Fruit fly (Drosophila melanogaster): ENCODE data around the gene Obp99d.

Gene Obp99d

DNA sequence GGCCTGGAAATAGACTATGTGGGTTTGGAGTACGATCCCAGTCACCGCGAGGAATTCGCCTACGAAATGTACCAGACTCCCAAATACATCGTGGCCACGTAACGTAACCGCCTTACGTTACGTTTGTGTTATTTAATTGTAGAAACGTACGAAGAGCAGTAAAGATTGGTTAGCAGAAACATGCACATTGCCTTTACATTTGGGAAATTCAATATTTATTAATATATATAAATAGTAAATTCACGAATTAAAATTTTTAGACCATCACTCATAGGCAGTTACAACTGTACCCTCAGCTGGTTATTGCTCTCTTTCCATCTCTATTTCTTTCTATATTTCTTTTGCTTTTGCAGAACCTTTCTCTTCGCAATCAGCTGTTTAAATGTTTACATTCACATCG lies 23.6 kb downstream of the Obp99d start, which contains the start of gene Gnpnat:
TSS of gene Gnpnat (plus strand) at position 385 of the 400 bp plus-strand sequence.
- TF ChIP-seq Dll (optimal IDR thresholded peaks at IDR 0.05) (no peak), psq (optimal IDR thresholded peaks at IDR 0.05) (no peak), CG8478 (optimal IDR thresholded peaks at IDR 0.05) (no peak), EcR (GFP tag; optimal IDR thresholded peaks at IDR 0.05) (no peak), pan (optimal IDR thresholded peaks at IDR 0.05) (no peak), usp (GFP tag; optimal IDR thresholded peaks at IDR 0.05) (no peak)

DNA sequence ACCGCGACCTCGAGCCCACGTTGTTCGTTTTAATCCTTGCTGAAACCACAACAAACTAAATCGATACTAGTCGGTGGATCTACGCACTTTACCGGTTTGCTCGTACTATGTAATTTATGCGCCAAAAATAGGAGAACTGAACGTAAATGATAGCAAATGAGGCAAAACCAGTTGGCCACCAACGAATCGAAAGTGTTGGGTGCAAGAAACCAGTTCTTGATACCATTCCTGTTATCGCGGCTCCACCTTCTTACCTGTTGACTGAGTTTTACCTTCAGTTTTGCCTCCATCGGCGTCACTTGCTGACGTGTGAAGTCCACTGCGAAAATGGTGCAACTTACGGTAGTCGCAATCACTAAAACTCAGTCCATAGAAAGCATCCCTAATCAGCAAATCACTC lies 25.8 kb downstream of the Obp99d start:
- TF ChIP-seq usp (GFP tag; optimal IDR thresholded peaks at IDR 0.05) (no peak), CG8478 (optimal IDR thresholded peaks at IDR 0.05) (no peak), psq (optimal IDR thresholded peaks at IDR 0.05) (no peak), pan (optimal IDR thresholded peaks at IDR 0.05) (no peak)

DNA sequence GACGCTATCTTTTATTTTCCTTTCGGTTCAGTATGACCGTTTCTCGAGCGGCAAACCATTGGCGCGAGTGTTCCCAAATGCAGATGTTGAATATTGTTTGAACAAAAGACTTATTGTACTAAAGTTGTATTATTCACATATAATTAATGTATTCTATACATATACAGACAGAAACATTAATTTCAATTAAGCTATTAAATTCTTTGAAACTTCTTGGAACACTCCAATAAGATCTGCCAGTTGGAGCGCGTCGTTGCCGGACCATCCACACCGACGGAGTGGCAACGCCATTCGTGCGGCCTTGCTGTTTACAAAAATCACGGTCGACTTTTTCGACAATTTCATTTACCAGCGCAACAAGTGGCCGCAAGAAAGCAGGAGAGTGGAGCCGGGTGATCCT lies 30.8 kb downstream of the Obp99d start, which contains the start of the genes Wdr24 and IntS11:
TSS of gene Wdr24 (minus strand) at position 37 of the 400 bp plus-strand sequence.
TSS of gene IntS11 (plus strand) at position 282 of the 400 bp plus-strand sequence.
- TF ChIP-seq EcR (GFP tag; optimal IDR thresholded peaks at IDR 0.05) (no peak), Dll (optimal IDR thresholded peaks at IDR 0.05) (no peak), psq (optimal IDR thresholded peaks at IDR 0.05) (no peak), pan (optimal IDR thresholded peaks at IDR 0.05) (no peak), usp (GFP tag; optimal IDR thresholded peaks at IDR 0.05) (no peak), CG8478 (optimal IDR thresholded peaks at IDR 0.05) (no peak)

DNA sequence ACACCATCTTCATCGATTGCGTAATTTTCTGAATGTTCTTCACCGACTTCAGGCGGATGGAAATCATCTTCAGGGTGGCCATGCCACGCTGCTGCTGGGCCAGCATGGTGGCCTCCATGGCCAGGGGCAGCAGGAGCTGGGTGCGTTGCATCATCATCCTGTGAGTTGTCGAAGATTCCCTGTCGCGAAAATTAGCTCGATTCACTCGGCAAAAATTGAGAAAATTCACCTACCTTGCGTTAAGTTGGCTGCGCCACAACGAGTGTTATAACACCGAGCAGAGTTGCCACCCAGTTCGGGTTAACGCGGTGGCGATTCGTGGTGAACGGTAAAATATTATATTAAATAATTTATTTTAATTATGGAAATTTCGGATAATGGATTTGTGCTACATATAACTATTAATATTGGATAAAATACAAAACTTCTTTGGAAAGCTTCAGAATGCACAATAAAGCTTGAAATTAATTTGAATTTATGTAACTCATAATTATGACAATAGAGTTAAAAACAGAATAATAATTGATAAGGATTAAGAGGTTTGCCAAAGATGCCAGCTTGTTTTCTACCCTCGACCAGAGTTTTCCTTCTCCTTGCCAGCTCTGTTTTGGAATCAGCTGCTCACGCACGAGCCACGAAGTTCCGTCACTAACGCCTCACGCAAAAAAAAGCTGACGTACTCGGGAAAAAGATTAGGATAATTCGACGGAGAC lies 34.4 kb downstream of the Obp99d start, which contains the start of the genes ATPsyngamma and yata:
TSS of gene ATPsyngamma (minus strand) at position 573 of the 713 bp plus-strand sequence.
TSS of gene yata (plus strand) at position 629 of the 713 bp plus-strand sequence.
- TF ChIP-seq Dll (optimal IDR thresholded peaks at IDR 0.05) (no peak), EcR (GFP tag; optimal IDR thresholded peaks at IDR 0.05) (no peak), CG8478 (optimal IDR thresholded peaks at IDR 0.05) (no peak), psq (optimal IDR thresholded peaks at IDR 0.05) (no peak), pan (optimal IDR thresholded peaks at IDR 0.05) (no peak)

DNA sequence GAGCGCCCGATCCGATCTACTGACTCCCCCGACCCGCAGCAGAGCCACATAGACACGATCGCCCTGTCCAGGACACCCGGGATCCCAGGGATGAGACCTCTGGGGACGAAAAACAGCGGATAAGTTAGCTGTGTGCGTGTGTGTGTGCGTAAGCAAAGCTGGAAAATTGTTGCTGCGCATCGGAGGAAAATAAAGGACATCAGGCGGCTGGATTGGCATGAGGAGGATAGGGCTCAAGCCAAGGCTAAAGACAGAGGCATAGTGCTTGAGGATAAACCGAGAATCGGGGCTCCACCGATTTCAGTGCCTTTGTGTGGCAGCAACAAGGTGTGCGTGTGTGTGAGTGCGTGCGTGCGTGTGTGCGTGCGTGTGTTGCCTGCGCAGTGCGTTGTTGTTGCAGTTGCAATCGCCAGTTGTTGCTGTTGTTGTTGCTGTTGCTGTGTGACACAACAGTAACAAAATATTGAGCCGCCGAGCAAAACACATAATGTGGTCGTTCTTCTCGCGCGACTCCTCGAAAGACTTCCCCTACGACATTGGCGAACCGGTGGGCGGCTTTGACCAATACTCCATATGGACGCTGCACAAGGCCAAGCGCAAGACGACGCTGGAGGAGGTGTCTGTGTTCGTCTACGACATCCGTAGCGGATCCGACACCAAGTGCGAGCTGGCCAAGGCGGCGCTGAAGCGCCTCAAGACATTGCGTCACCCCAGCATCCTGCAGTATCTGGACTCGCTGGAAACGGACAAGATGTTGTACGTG lies 35.2 kb downstream of the Obp99d start:
- TF ChIP-seq Dll (optimal IDR thresholded peaks at IDR 0.05) (no peak), pan (optimal IDR thresholded peaks at IDR 0.05) (no peak), psq (optimal IDR thresholded peaks at IDR 0.05) (no peak), CG8478 (optimal IDR thresholded peaks at IDR 0.05) (no peak), usp (GFP tag; optimal IDR thresholded peaks at IDR 0.05) (no peak), EcR (GFP tag; optimal IDR thresholded peaks at IDR 0.05) (no peak)

DNA sequence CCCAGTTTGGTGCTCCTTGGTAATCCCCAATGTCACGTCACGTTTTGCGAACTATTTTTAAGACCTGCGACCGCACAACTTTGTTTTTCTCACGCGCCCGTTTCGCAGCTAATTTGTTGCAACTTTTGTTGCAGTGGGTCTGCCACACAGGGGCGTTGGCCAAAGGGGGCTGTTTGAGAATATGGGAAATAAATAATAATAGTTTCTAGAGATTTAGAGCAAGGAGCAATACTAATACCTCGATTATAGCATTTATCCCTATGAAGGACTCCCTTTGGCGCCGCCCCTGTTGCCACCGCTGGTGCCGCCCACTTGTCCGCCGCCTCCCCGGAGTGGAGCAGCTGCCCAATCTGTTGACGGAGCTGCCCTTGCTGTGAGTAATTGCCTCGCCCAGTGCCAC lies 40.9 kb downstream of the Obp99d start:
- TF ChIP-seq EcR (GFP tag; optimal IDR thresholded peaks at IDR 0.05) (no peak), CG8478 (optimal IDR thresholded peaks at IDR 0.05) (no peak), pan (optimal IDR thresholded peaks at IDR 0.05) (no peak), usp (GFP tag; optimal IDR thresholded peaks at IDR 0.05) (no peak), Dll (optimal IDR thresholded peaks at IDR 0.05) (no peak), psq (optimal IDR thresholded peaks at IDR 0.05) (no peak)

DNA sequence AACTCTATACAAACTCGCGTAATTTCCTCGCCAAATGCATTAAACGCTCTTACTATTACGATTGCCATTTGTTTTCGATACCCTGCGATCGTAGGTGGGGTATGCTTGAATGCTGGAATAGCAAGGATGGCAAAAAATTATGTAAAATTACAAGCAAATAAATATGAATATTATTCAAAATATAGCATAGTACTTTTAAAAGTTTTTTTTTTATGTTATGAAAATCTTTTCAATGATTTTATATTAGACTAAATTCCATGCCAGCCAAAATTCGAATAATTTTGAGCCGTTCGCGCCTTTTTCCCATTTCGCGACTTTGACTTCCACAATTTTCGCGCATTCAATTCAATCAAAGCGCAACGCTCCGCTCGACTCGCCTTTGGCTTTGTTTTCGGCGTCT lies 41.8 kb downstream of the Obp99d start:
- no peak for TF ChIP-seq CG8478 (optimal IDR thresholded peaks at IDR 0.05)
- TF ChIP-seq psq (optimal IDR thresholded peaks at IDR 0.05): no peak
- no peak for TF ChIP-seq EcR (GFP tag; optimal IDR thresholded peaks at IDR 0.05)
- no peak for TF ChIP-seq pan (optimal IDR thresholded peaks at IDR 0.05)
- TF ChIP-seq Dll (optimal IDR thresholded peaks at IDR 0.05): no peak
- no peak for TF ChIP-seq usp (GFP tag; optimal IDR thresholded peaks at IDR 0.05)

DNA sequence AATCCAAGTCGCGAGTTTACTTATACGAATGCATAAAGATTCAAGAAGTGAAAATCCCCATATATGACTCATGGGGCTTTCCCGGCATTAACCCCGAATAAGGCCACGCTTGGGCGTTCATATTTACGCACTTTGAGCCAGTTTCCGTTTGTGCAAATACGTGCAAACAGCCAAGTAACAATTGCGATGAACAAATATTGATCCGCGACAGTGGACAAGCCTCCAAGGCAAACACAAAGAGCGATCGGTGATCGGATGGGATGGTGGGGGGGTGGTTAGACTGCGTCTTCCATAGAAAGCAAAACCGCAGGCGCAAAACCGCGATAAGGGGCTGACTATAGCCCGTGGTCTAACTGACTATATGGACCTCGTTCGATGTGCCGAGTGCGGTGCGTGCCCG lies 42.9 kb downstream of the Obp99d start:
- TF ChIP-seq psq (optimal IDR thresholded peaks at IDR 0.05) (no peak), pan (optimal IDR thresholded peaks at IDR 0.05) (no peak), Dll (optimal IDR thresholded peaks at IDR 0.05) (no peak)

DNA sequence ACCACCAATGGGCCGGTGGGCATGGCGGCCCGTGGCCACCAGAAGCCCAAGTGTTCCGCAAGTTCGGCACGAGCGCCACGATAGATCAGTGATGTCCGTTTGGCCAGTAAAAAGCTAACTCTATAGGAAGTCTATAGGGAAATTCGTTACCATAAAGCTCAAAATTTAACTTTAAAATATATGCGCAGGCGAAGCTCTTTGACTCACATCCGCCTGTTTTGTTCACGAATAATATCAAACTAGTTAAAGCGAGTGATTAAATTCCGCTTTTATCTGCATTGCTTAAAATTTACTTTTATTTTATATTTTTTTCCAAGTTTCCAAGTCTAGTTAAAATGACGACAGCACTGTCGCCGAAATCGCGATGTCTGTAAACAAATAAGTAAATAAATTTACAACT lies 43.4 kb downstream of the Obp99d start:
- TF ChIP-seq CG8478 (optimal IDR thresholded peaks at IDR 0.05): no peak
- no peak for TF ChIP-seq psq (optimal IDR thresholded peaks at IDR 0.05)
- no peak for TF ChIP-seq Dll (optimal IDR thresholded peaks at IDR 0.05)

DNA sequence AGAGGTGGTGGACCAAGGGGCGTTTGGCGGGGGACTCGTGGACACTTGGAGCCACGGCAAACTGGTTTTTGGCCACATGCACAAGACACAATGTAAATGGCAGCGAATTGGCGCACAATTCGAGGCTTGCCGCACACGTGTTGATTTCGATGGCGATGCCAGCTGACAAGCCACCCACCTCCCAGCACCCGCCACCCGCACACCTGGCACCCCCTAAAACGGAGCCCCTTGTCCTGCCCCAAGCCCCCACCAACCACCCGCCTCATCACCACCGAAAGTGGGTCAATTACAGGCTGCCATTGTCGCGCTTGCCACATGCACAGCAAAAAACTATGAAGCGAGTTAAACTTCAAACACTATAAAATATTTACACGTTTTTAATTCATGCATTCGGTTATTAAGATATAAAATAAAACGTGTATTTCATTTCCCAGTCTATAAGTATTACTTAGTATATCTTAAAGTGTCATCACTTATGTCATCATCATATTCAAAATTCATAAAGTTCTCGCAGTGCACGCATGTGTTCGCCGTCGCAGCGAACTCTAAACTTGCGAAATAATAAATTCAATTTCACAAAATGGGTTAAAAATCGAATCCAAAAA lies 43.9 kb downstream of the Obp99d start:
- TF ChIP-seq usp (GFP tag; optimal IDR thresholded peaks at IDR 0.05): no peak

DNA sequence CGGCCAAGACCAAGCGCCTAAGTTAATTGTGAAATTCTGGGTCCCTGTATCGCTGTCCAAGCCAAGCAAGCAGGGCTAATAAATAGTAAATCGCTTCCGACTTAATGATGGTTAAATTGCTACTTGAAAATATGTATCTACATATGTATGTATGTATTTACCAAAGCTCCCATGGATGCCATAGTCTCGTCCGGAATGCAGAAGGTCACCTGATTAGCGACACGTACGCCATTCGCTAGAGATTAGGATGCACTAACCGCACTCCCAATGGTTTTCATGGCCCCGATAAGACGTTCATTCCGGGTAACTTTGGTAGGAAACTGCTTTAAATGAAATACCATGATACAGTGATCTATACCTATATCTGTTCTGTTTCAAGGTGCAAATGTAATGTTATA lies 44.4 kb downstream of the Obp99d start:
- no peak for TF ChIP-seq EcR (GFP tag; optimal IDR thresholded peaks at IDR 0.05)
- no peak for TF ChIP-seq usp (GFP tag; optimal IDR thresholded peaks at IDR 0.05)

DNA sequence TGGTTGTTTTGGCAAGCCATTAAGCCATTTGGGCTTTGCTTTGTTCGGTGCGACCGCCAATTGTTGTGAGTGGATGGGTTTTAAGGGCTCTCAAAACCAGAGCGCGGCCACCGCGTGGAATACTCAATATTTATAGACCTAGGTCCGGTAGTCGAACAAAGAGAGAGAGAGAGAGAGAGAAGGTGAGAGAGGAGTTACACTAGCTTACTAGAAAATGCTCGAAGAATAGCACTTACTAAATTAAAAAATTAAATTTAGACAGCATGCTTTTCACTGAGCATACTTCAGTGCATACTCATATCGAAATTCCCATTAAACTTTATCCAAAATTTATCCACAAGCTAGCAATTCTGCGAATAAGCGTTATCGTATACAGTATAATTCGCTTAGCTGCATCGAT lies 45.7 kb downstream of the Obp99d start:
- TF ChIP-seq usp (GFP tag; optimal IDR thresholded peaks at IDR 0.05) (no peak), Dll (optimal IDR thresholded peaks at IDR 0.05) (no peak), EcR (GFP tag; optimal IDR thresholded peaks at IDR 0.05) (no peak)

DNA sequence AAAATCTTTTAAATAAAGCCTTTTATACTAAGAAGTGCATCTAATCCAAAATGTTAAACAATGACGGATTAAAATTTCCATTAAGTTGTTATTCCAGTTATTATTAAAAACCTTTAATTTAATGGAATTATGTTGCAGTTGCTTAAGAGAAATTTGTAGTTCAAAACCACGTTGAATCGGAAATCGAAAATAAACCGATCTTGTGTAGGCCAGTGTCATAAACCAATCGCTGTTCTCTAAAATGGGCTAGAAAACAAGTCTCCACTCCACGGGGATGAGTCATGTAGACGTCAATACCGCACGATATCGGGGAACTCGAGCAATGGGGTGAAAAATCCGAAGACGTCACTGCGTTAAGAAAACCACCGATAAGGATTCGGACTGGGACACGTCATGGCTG lies 47.3 kb downstream of the Obp99d start:
- no peak for TF ChIP-seq Dll (optimal IDR thresholded peaks at IDR 0.05)
- no peak for TF ChIP-seq EcR (GFP tag; optimal IDR thresholded peaks at IDR 0.05)
- TF ChIP-seq psq (optimal IDR thresholded peaks at IDR 0.05): no peak
- TF ChIP-seq pan (optimal IDR thresholded peaks at IDR 0.05): no peak
- no peak for TF ChIP-seq usp (GFP tag; optimal IDR thresholded peaks at IDR 0.05)
- no peak for TF ChIP-seq CG8478 (optimal IDR thresholded peaks at IDR 0.05)

All from whole organism.